Worm (Caenorhabditis elegans): ENCODE data around the gene C44B11.1.

DNA sequence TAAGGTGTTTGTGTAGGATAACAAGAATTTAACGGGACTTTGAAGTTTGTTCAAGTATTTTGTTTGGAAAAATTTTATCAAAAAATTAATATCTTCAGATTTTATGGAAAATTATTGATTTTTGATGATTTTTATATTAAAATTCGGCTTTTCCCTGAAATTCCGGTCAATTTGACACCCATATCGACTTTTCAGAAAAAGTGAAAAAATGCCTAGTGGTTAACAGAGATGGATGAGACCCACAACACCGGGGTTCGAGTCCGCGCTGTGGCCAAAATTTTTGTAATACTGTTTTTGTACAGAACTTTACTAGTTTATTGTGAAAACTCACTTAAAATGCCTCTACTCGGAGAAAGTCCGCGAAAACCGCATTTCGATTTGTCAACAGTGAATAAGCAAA lies 45.5 kb upstream of the C44B11.1 start:
- no peak for TF ChIP-seq R02D3.7 (tag; optimal IDR thresholded peaks at IDR 0.05)
- TF ChIP-seq ztf-4 (tag; optimal IDR thresholded peaks at IDR 0.05): no peak
- TF ChIP-seq zag-1 (tag; optimal IDR thresholded peaks at IDR 0.05): no peak
- TF ChIP-seq sem-4 (tag; optimal IDR thresholded peaks at IDR 0.05): no peak
- TF ChIP-seq nhr-11 (tag; optimal IDR thresholded peaks at IDR 0.05): no peak
- TF ChIP-seq ztf-11 (tag; optimal IDR thresholded peaks at IDR 0.05): no peak
- TF ChIP-seq unc-62 (GFP tag; optimal IDR thresholded peaks at IDR 0.05): no peak
- TF ChIP-seq snpc-4 (tag; optimal IDR thresholded peaks at IDR 0.05): no peak
- no peak for TF ChIP-seq aly-2 (tag; optimal IDR thresholded peaks at IDR 0.05)
- TF ChIP-seq nhr-237 (tag; optimal IDR thresholded peaks at IDR 0.05): no peak
- no peak for TF ChIP-seq F13H6.1 (tag; optimal IDR thresholded peaks at IDR 0.05)

Data from whole organism, L2 larva.